Worm (Caenorhabditis elegans): Measurements from ENCODE around the gene C25D7.9.

- TF ChIP-seq ama-1 (optimal IDR thresholded peaks at IDR 0.05) (no peak), hmg-4 (GFP tag; optimal IDR thresholded peaks at IDR 0.05) (peak; percentile 12), B0310.2 (tag; optimal IDR thresholded peaks at IDR 0.05) (no peak), hmbx-1 (tag; optimal IDR thresholded peaks at IDR 0.05) (no peak), aly-1 (tag; optimal IDR thresholded peaks at IDR 0.05) (no peak)
These were observed 35.9 kb upstream of the C25D7.9 start, which contains the start of gene F14H8.8 for ce11 chrV:15028896-15029519.
